Fruit fly (Drosophila melanogaster): Measurements from ENCODE around the gene RpL7-like.

The RpL7-like gene

dm6 chr2L:12103231-12104210, 47.4 kb downstream of the RpL7-like start, which contains the start of the genes Patsas and ThrRS (continued):
- TF ChIP-seq CG31365 (tag; optimal IDR thresholded peaks at IDR 0.05): peak; percentile 9
- peak; percentile 82 for TF ChIP-seq ind (GFP tag; optimal IDR thresholded peaks at IDR 0.05)
- TF ChIP-seq Atf3 (GFP tag; optimal IDR thresholded peaks at IDR 0.05): peak; percentile 73
- no peak for TF ChIP-seq cad (GFP tag; optimal IDR thresholded peaks at IDR 0.05)
- peak; percentile 65 for TF ChIP-seq CG7786 (GFP tag; optimal IDR thresholded peaks at IDR 0.05)
- peak; percentile 78 for TF ChIP-seq zfh1 (GFP tag; IDR thresholded peaks at IDR 0.05)
- TF ChIP-seq ase (GFP tag; IDR thresholded peaks at IDR 0.05): peak; percentile 71; the same call in 2 of the 3 replicates
- TF ChIP-seq CG1647 (GFP tag; optimal IDR thresholded peaks at IDR 0.05): peak; percentile 46
- peak; percentile 97 for TF ChIP-seq onecut (GFP tag; IDR thresholded peaks at IDR 0.05)
- TF ChIP-seq Oaz (GFP tag; IDR thresholded peaks at IDR 0.05): peak; percentile 65; the same call in 1 of the 2 replicates
- TF ChIP-seq MTF-1 (GFP tag; optimal IDR thresholded peaks at IDR 0.05; ENCODE audit: borderline replicate concordance): peak; percentile 50
- TF ChIP-seq peb (GFP tag; IDR thresholded peaks at IDR 0.05): peak; percentile 50; the same call in 1 of the 2 replicates
- peak; percentile 37 for TF ChIP-seq kah (GFP tag; optimal IDR thresholded peaks at IDR 0.05)
- no peak for TF ChIP-seq CG11398 (GFP tag; optimal IDR thresholded peaks at IDR 0.05)
- TF ChIP-seq btn (GFP tag; optimal IDR thresholded peaks at IDR 0.05): no peak
- peak; percentile 88 for TF ChIP-seq CG12155 (GFP tag; optimal IDR thresholded peaks at IDR 0.05)
- TF ChIP-seq CG6254 (GFP tag; optimal IDR thresholded peaks at IDR 0.05): no peak
- peak in 1 of 2 experiments; percentile 30 for TF ChIP-seq insv (GFP tag; optimal IDR thresholded peaks at IDR 0.05)
- peak; percentile 49 for TF ChIP-seq CG33213 (GFP tag; optimal IDR thresholded peaks at IDR 0.05)
- peak; percentile 82 for TF ChIP-seq slou (GFP tag; optimal IDR thresholded peaks at IDR 0.05)
- peak; percentile 49 for TF ChIP-seq Lhr (GFP tag; optimal IDR thresholded peaks at IDR 0.05)
- TF ChIP-seq tna (GFP tag; IDR thresholded peaks at IDR 0.05; ENCODE audit: partially characterized antibody): no peak
- peak; percentile 52 for TF ChIP-seq HmgZ (tag; optimal IDR thresholded peaks at IDR 0.05)
- TF ChIP-seq Awh (GFP tag; IDR thresholded peaks at IDR 0.05): peak; percentile 80
- peak; percentile 83 for TF ChIP-seq Ada2b (GFP tag; IDR thresholded peaks at IDR 0.05)
- peak; percentile 78 for TF ChIP-seq CG10366 (GFP tag; IDR thresholded peaks at IDR 0.05)
- peak; percentile 81 for TF ChIP-seq CG7556 (GFP tag; optimal IDR thresholded peaks at IDR 0.05)
- TF ChIP-seq corto (GFP tag; optimal IDR thresholded peaks at IDR 0.05): no peak
- TF ChIP-seq CG18599 (GFP tag; optimal IDR thresholded peaks at IDR 0.05): peak; percentile 91
- TF ChIP-seq CG10267 (tag; optimal IDR thresholded peaks at IDR 0.05): peak; percentile 84
- TF ChIP-seq pb (GFP tag; optimal IDR thresholded peaks at IDR 0.05): peak; percentile 47
- TF ChIP-seq CG3847 (GFP tag; IDR thresholded peaks at IDR 0.05): peak; percentile 90
- TF ChIP-seq CG2199 (GFP tag; IDR thresholded peaks at IDR 0.05): peak; percentile 64; the same call in 1 of the 3 replicates
- peak; percentile 24 for TF ChIP-seq CG12071 (GFP tag; optimal IDR thresholded peaks at IDR 0.05)
- TF ChIP-seq CG10321 (GFP tag; IDR thresholded peaks at IDR 0.05): no peak
- peak; percentile 79 for TF ChIP-seq gfzf (GFP tag; optimal IDR thresholded peaks at IDR 0.05)
- TF ChIP-seq stc (GFP tag; IDR thresholded peaks at IDR 0.05): peak; percentile 65
- no peak; the same call in 1 of the 2 replicates for TF ChIP-seq CG13287 (GFP tag; IDR thresholded peaks at IDR 0.05; ENCODE audit: partially characterized antibody)
- TF ChIP-seq CG17568 (GFP tag; optimal IDR thresholded peaks at IDR 0.05): no peak
- TF ChIP-seq CG30403 (GFP tag; optimal IDR thresholded peaks at IDR 0.05): peak; percentile 92

All from whole organism, embryonic.